Fruit fly (Drosophila melanogaster): ENCODE measurements around the gene Gr93c.

Gene Gr93c

DNA sequence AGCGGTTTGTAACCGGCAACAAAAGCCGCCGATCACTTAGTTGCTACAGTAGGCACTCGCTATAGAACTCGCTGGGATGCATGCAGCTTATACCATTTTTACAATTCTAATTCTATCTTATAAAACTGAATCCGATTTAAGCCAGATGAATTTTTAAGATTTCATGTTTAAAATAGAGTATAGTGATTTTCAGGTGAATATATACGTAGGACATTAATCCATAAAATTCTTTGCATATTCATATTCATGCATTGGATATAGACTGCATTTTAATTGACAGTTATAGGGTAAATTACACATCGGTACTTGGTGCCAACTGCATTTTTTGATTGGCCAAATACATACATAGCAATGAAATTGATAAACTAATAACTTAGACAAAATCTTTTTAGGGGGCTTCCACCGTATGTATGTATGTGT, 42.5 kb upstream of the Gr93c start (continued):
- TF ChIP-seq B-H1 (GFP tag; IDR thresholded peaks at IDR 0.05) = peak; percentile 29; the same call in 1 of the 3 replicates
- no peak for TF ChIP-seq emc (GFP tag; optimal IDR thresholded peaks at IDR 0.05)
- TF ChIP-seq CG2712 (tag; optimal IDR thresholded peaks at IDR 0.05) = peak; percentile 71
- TF ChIP-seq Fer2 (tag; optimal IDR thresholded peaks at IDR 0.05) = no peak
- TF ChIP-seq CG11456 (GFP tag; IDR thresholded peaks at IDR 0.05) = peak; percentile 57; the same call in 1 of the 3 replicates
- no peak for TF ChIP-seq Elba2 (GFP tag; optimal IDR thresholded peaks at IDR 0.05)
- TF ChIP-seq CG6791 (GFP tag; IDR thresholded peaks at IDR 0.05; ENCODE audit: partially characterized antibody) = no peak
- no peak for TF ChIP-seq hkb (optimal IDR thresholded peaks at IDR 0.05)
- peak; percentile 41; the same call in 1 of the 2 replicates for TF ChIP-seq hkb (GFP tag; IDR thresholded peaks at IDR 0.05)
- TF ChIP-seq Asciz (GFP tag; optimal IDR thresholded peaks at IDR 0.05) = peak; percentile 40
- peak; percentile 51 for TF ChIP-seq sens (GFP tag)
- no peak for TF ChIP-seq Spps (tag; optimal IDR thresholded peaks at IDR 0.05)
- no peak for TF ChIP-seq CG10321 (GFP tag; IDR thresholded peaks at IDR 0.05)
- TF ChIP-seq pfk (GFP tag; optimal IDR thresholded peaks at IDR 0.05) = no peak
- no peak for TF ChIP-seq CG7963 (GFP tag; IDR thresholded peaks at IDR 0.05; ENCODE audit: partially characterized antibody)
- no peak for TF ChIP-seq CG32532 (GFP tag; IDR thresholded peaks at IDR 0.05)
- no peak for TF ChIP-seq Atf3 (GFP tag; optimal IDR thresholded peaks at IDR 0.05)
- TF ChIP-seq lov (optimal IDR thresholded peaks at IDR 0.05) = no peak
- TF ChIP-seq lov (GFP tag; IDR thresholded peaks at IDR 0.05) = no peak
- no peak for TF ChIP-seq CG17186 (GFP tag; optimal IDR thresholded peaks at IDR 0.05)
- no peak for TF ChIP-seq ash1 (GFP tag; optimal IDR thresholded peaks at IDR 0.05)
- no peak for TF ChIP-seq Hmr (GFP tag; optimal IDR thresholded peaks at IDR 0.05)
- TF ChIP-seq H15 (GFP tag; IDR thresholded peaks at IDR 0.05) = no peak
- TF ChIP-seq p53 (GFP tag; optimal IDR thresholded peaks at IDR 0.05) = no peak
- no peak for TF ChIP-seq NK7.1 (GFP tag; optimal IDR thresholded peaks at IDR 0.05)
- TF ChIP-seq ranshi (GFP tag; IDR thresholded peaks at IDR 0.05) = peak; percentile 53
- TF ChIP-seq Mrtf (GFP tag; IDR thresholded peaks at IDR 0.05) = 0 out of 3 replicates have a peak, but pooled peaks have one; percentile 43
- TF ChIP-seq crp (GFP tag; optimal IDR thresholded peaks at IDR 0.05) = no peak
- TF ChIP-seq Doc2 (GFP tag; IDR thresholded peaks at IDR 0.05) = no peak
- no peak for TF ChIP-seq kah (GFP tag; optimal IDR thresholded peaks at IDR 0.05)
- no peak for TF ChIP-seq CG10431 (GFP tag; optimal IDR thresholded peaks at IDR 0.05)
- peak; percentile 67 for TF ChIP-seq CG32772 (GFP tag; IDR thresholded peaks at IDR 0.05)
- TF ChIP-seq tll (GFP tag; optimal IDR thresholded peaks at IDR 0.05) = no peak
- TF ChIP-seq sug (tag; optimal IDR thresholded peaks at IDR 0.05) = no peak
- no peak for TF ChIP-seq CG14050 (GFP tag; IDR thresholded peaks at IDR 0.05)
- no peak for TF ChIP-seq CG13123 (GFP tag; optimal IDR thresholded peaks at IDR 0.05)
- TF ChIP-seq prd (optimal IDR thresholded peaks at IDR 0.05) = no peak
- peak; percentile 67 for TF ChIP-seq prd (GFP tag; IDR thresholded peaks at IDR 0.05)
- no peak for TF ChIP-seq CG13287 (GFP tag; IDR thresholded peaks at IDR 0.05; ENCODE audit: partially characterized antibody)
- TF ChIP-seq CG12391 (tag; optimal IDR thresholded peaks at IDR 0.05) = peak; percentile 31
- peak; percentile 60 for TF ChIP-seq CG30403 (GFP tag; optimal IDR thresholded peaks at IDR 0.05)
- TF ChIP-seq CG17385 (GFP tag; optimal IDR thresholded peaks at IDR 0.05) = no peak
- no peak for TF ChIP-seq CG14965 (GFP tag; optimal IDR thresholded peaks at IDR 0.05; ENCODE audit: borderline replicate concordance)
- TF ChIP-seq CG11398 (GFP tag; optimal IDR thresholded peaks at IDR 0.05) = no peak
- no peak for TF ChIP-seq Nf-YC (tag; optimal IDR thresholded peaks at IDR 0.05)
- no peak for TF ChIP-seq HHEX (GFP tag; optimal IDR thresholded peaks at IDR 0.05)
- TF ChIP-seq CG10462 (GFP tag; optimal IDR thresholded peaks at IDR 0.05) = no peak
- TF ChIP-seq CG18011 (GFP tag; optimal IDR thresholded peaks at IDR 0.05) = no peak
- TF ChIP-seq CG17802 (tag; optimal IDR thresholded peaks at IDR 0.05) = no peak
- TF ChIP-seq ftz-f1 (GFP tag; optimal IDR thresholded peaks at IDR 0.05) = no peak
- no peak for TF ChIP-seq CG7271 (tag; optimal IDR thresholded peaks at IDR 0.05)
- TF ChIP-seq CG15073 (GFP tag; optimal IDR thresholded peaks at IDR 0.05) = no peak

Data from whole organism, embryonic.